Fruit fly (Drosophila melanogaster): Measurements from ENCODE around the gene CG16721.
A peak's percentile ranks its signal among the peaks of the same experiment; 100 is the strongest.

CG16721 gene

DNA sequence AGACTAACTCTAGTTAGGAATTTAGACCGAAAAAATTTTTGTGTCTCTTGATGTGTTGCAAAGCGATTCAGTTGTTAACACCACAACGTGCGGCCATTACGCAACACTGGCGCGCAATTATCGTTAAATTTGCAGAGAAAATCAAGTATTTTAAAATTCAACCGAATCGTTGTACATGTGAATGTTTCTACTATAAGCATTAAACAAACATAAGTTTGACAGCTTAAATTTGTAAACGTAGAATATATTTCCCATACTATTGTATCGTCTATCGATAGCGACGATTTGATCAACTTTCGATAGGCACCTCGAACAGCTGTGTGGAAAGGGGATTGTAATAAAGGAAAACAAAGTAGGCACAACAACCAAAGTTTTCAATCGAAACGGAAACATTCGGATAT, at the start of gene CG16721, which contains the start of gene Usp30:
TSS of gene CG16721 (plus strand) at position 327 of the 401 bp plus-strand sequence.
TSS of gene Usp30 (minus strand) at position 245 of the 401 bp plus-strand sequence.
- TF ChIP-seq EcR (GFP tag; optimal IDR thresholded peaks at IDR 0.05) (no peak), usp (GFP tag; optimal IDR thresholded peaks at IDR 0.05) (no peak), Dll (optimal IDR thresholded peaks at IDR 0.05) (no peak), psq (optimal IDR thresholded peaks at IDR 0.05) (no peak), CG8478 (optimal IDR thresholded peaks at IDR 0.05) (no peak), pan (optimal IDR thresholded peaks at IDR 0.05) (no peak)

DNA sequence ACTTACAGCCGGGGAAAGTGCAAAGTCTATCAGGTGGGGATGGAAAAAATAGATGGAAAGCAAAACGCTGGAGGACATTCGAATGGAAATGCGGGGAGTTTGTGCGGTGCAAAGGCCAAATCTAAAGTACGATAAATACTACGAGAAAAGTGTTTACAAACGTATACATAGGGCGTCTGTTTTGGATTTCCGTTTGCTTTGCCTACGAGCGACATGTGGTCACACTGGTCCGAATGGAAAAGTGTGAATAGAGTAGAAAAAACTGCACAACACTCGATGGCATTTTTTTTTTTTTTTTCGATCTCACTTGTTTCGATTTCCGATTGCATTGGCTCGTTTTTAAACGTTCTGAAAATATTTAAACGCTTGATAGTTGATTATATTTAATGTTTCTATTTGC, 39.9 kb upstream of the CG16721 start:
- TF ChIP-seq EcR (GFP tag; optimal IDR thresholded peaks at IDR 0.05) (no peak), Dll (optimal IDR thresholded peaks at IDR 0.05) (no peak), psq (optimal IDR thresholded peaks at IDR 0.05) (no peak), CG8478 (optimal IDR thresholded peaks at IDR 0.05) (no peak), pan (optimal IDR thresholded peaks at IDR 0.05) (no peak), usp (GFP tag; optimal IDR thresholded peaks at IDR 0.05) (no peak)

DNA sequence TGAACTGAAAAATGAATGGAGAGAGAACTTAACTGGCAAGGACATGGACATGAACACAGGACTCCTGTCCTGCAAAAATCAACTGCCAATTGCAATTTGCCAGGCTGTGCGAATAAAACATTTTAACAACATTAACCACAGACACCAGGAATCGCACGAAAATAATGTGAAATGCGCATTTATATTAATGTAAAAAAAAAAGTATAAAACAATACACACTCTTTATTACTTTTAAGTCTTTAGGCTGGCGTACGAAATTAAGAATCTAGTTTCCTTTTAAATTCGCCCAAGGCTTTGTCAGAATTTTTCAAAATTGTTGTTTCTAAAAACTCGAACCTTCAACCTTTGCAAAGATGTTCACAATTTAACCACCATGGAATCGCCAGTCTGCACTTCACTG, 34.7 kb upstream of the CG16721 start, which contains the start of gene CG12729:
TSS of gene CG12729 (plus strand) at position 301 of the 400 bp plus-strand sequence.
- TF ChIP-seq psq (optimal IDR thresholded peaks at IDR 0.05) (no peak), Dll (optimal IDR thresholded peaks at IDR 0.05) (no peak), CG8478 (optimal IDR thresholded peaks at IDR 0.05) (no peak), usp (GFP tag; optimal IDR thresholded peaks at IDR 0.05) (no peak), pan (optimal IDR thresholded peaks at IDR 0.05) (no peak), EcR (GFP tag; optimal IDR thresholded peaks at IDR 0.05) (no peak)

DNA sequence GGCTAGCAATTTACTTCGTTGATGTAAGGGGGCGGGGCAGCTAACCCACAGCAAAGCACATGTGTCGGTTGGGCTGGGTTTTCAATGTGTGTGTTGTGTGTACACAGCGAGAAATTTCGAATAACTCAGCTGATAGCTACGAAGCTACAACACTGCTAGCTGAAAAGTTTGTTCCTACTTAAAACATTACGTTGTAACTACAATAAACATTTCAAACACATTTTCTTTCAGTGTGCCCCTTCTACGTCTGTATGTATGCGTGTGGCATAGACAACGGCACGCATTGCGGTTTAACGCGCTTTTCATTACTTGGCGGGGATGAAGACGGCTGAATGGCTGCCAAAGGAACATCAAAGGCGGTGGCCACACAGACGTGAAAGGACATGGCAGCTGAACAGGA, 32.1 kb upstream of the CG16721 start:
- TF ChIP-seq pan (optimal IDR thresholded peaks at IDR 0.05) (no peak), EcR (GFP tag; optimal IDR thresholded peaks at IDR 0.05) (no peak), CG8478 (optimal IDR thresholded peaks at IDR 0.05) (no peak), Dll (optimal IDR thresholded peaks at IDR 0.05) (no peak), usp (GFP tag; optimal IDR thresholded peaks at IDR 0.05) (no peak), psq (optimal IDR thresholded peaks at IDR 0.05) (no peak)

DNA sequence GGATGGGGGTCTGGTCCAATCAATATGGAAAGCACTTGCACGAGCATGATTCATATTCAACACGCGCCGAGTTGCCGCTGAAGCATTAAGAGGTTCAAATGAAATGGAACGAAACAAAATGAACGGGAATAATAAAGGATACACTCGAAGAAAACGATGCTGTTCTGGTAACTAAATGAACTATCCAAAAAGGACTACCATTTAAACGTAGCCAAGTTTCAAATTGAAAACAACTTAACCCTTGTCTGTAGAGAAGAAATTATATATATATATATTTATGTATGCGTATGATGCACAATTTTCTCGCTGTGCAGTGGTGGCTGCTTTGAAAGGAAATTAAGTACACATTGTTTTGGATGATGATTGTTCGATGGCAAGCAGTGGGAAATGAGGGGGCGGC, 27.0 kb upstream of the CG16721 start:
- no peak for TF ChIP-seq psq (optimal IDR thresholded peaks at IDR 0.05)
- no peak for TF ChIP-seq usp (GFP tag; optimal IDR thresholded peaks at IDR 0.05)
- TF ChIP-seq EcR (GFP tag; optimal IDR thresholded peaks at IDR 0.05): no peak

DNA sequence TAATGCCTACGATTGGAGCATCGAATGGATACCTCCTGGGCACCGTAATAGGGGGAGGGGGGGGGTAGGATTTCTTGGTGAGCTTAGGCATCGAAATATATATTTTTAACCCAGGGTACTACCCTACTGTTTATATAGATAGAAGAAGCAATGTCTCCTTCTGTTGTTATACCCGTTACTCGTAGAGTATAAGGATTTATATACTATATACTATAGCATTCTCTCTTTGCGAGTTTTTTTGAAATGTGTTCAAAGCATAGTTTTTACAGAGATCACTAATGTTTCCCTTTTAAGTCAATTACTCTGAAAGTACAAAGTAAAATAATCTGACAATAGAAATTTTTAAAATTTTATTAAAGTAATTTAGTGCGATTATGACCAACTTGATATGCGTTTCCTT, 26.2 kb upstream of the CG16721 start, which contains the start of gene CG43136:
TSS of gene CG43136 (plus strand) at position 301 of the 400 bp plus-strand sequence.
- no peak for TF ChIP-seq Dll (optimal IDR thresholded peaks at IDR 0.05)
- TF ChIP-seq pan (optimal IDR thresholded peaks at IDR 0.05): no peak
- TF ChIP-seq usp (GFP tag; optimal IDR thresholded peaks at IDR 0.05): no peak

DNA sequence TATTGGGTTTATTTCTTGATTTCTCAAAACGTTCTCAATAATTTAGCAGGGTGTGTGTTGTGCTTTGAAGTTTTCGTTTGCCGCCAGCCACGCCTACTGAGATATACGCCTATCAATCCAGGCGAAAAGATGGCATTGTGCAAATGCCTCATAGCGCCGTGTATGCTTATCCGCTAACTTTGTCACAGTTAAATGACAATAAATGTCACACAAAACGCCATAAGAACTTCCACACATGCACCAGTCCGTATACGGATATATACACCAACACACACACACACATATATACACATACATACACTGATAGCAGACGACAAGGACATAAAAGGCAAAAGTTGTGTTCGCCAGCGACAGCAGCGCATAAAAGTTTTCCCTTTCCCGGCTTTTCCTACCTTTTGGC, 14.6 kb upstream of the CG16721 start, which contains the start of gene CG43137:
TSS of gene CG43137 (minus strand) at position 101 of the 400 bp plus-strand sequence.
- TF ChIP-seq EcR (GFP tag; optimal IDR thresholded peaks at IDR 0.05) (no peak), usp (GFP tag; optimal IDR thresholded peaks at IDR 0.05) (no peak), Dll (optimal IDR thresholded peaks at IDR 0.05) (no peak), CG8478 (optimal IDR thresholded peaks at IDR 0.05) (no peak), pan (optimal IDR thresholded peaks at IDR 0.05) (no peak), psq (optimal IDR thresholded peaks at IDR 0.05) (no peak)

DNA sequence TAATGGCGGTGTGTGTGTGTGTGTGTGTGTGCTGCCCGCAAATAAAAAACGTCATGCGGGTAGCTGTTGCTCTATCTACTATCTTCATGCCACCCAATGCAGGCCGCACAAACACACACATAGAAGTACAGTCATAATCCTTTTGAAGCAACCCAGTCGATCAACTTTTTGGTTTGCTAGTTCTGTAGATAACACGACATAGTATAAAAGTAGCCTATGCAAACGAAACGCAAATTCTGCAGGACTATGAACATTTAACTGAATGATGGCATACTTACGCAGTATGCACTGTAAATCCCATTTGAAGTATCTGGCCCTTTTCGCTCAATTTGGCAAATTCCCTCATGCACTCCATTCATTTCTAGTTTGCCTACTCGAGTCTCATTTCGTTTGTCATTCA, 13.6 kb upstream of the CG16721 start:
- no peak for TF ChIP-seq CG8478 (optimal IDR thresholded peaks at IDR 0.05)
- no peak for TF ChIP-seq Dll (optimal IDR thresholded peaks at IDR 0.05)

DNA sequence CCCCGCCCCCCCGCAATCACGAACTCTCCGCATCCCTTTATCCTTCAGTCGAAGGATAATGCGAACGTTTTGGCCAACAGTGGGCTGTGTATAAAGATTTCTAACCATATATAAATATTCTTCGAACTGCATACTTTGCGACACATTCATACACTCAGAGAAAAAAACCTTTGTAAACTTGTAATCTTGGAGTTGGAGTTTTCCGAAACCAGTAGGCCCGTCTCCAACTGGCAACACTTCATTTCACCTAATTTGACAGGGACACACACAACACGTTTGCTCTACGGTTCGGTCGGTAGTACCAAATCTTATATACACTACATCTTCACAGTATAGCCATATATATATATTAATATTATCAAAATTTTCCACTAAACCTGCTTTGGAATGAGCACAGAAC, 10.9 kb upstream of the CG16721 start, which contains the start of gene CG15764:
TSS of gene CG15764 (plus strand) at position 301 of the 400 bp plus-strand sequence.
- no peak for TF ChIP-seq EcR (GFP tag; optimal IDR thresholded peaks at IDR 0.05)
- TF ChIP-seq psq (optimal IDR thresholded peaks at IDR 0.05): no peak
- TF ChIP-seq usp (GFP tag; optimal IDR thresholded peaks at IDR 0.05): no peak
- TF ChIP-seq pan (optimal IDR thresholded peaks at IDR 0.05): no peak
- no peak for TF ChIP-seq CG8478 (optimal IDR thresholded peaks at IDR 0.05)
- no peak for TF ChIP-seq Dll (optimal IDR thresholded peaks at IDR 0.05)

DNA sequence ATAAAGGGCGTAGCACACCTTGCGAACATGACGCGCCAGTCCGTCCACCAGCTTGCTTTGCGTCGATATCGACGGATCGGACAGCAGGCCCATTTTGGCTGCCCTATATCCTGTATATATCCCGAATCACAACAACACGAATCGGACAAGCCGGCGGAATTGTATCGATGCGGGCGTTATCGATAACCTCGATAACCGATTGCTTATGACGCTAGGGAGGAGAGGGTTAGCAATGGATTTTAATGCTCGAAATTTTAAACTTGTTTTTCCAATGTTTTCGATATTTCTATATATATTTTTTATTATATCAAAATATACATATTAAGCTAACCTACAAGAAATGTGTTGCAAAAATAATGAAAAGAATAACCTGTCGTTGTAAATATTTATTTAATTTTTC, 6.5 kb upstream of the CG16721 start, which contains the start of gene GAA1:
TSS of gene GAA1 (minus strand) at position 194 of the 400 bp plus-strand sequence.
- no peak for TF ChIP-seq Dll (optimal IDR thresholded peaks at IDR 0.05)
- TF ChIP-seq CG8478 (optimal IDR thresholded peaks at IDR 0.05): no peak
- TF ChIP-seq EcR (GFP tag; optimal IDR thresholded peaks at IDR 0.05): no peak
- no peak for TF ChIP-seq psq (optimal IDR thresholded peaks at IDR 0.05)
- TF ChIP-seq usp (GFP tag; optimal IDR thresholded peaks at IDR 0.05): no peak
- no peak for TF ChIP-seq pan (optimal IDR thresholded peaks at IDR 0.05)

DNA sequence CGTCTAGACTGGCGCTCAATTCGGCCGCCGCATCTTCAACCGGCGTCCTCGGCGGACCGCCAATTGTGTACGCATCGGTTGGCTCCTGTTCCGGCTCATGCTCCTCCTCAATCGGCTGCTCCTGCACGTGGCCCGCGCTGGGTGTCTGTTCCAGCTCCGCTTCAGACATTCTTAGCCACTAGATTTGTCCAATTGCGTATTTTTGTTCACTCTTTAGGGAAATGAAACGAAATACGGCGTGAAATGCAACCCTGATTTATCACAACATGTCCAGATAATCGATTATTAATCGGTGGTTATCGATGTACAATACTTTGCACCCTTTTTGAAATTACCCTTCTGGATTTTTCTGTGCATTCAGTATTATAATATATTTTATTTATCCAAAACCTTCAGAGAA, 3.1 kb upstream of the CG16721 start, which contains the start of gene mof:
TSS of gene mof (minus strand) at position 270 of the 400 bp plus-strand sequence.
- TF ChIP-seq usp (GFP tag; optimal IDR thresholded peaks at IDR 0.05) (no peak), psq (optimal IDR thresholded peaks at IDR 0.05) (no peak), CG8478 (optimal IDR thresholded peaks at IDR 0.05) (no peak), pan (optimal IDR thresholded peaks at IDR 0.05) (no peak), Dll (optimal IDR thresholded peaks at IDR 0.05) (no peak), EcR (GFP tag; optimal IDR thresholded peaks at IDR 0.05) (no peak)

DNA sequence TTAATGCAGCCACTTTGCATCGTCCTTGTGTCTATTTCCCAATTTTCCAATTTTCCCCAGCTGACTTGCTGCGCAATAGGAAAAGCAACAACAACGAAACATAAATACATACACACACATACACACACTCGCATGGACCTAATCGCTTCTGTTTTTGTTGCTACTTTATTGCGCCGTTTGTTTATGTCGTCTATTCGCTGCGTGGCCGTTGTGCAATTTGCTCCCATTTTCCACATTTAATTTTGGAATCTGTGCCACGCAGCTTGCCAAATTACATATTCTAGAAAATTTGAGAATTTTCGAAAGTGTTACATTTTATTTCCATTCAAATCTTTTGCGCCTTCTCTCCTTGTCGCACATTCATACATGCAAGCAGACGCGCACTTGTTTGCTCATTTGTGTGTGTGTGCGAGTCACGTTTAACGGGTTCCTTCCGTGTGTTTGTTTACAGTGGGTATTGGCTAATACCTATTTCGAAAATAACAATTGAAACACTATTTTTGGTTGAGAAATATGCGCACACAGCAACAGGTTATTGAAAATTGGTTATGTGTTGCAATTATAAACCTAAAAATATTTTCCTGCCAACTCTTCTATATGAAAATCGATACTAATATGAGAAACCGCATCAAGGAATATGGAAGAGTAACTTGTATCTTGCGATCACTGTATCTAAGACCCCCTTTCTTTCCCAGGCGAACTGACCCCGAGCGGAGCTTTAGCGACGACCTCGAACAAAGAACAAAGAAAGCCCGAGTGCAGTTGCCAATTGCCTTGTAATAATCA, 663 bp downstream of the CG16721 start:
- TF ChIP-seq CG8478 (optimal IDR thresholded peaks at IDR 0.05): peak; percentile 42
- TF ChIP-seq psq (optimal IDR thresholded peaks at IDR 0.05): no peak
- no peak for TF ChIP-seq usp (GFP tag; optimal IDR thresholded peaks at IDR 0.05)
- no peak for TF ChIP-seq Dll (optimal IDR thresholded peaks at IDR 0.05)
- no peak for TF ChIP-seq EcR (GFP tag; optimal IDR thresholded peaks at IDR 0.05)
- no peak for TF ChIP-seq pan (optimal IDR thresholded peaks at IDR 0.05)

Data from whole organism.